Fruit fly (Drosophila melanogaster) whole organism, embryonic: ENCODE results near the gene CG33160.

Experiments used
- Abd-B ChIP-seq: fragments of 200-800 bp; sonication (Bioruptor generic); optimal IDR thresholded peaks from 2 replicates; lab custom pipeline; 2018; ENCODE audit warnings: missing biosample characterization, mild to moderate bottlenecking, missing genetic modification characterization, moderate library complexity
- Ada2b ChIP-seq: fragments of 200-800 bp; sonication (Bioruptor generic); IDR thresholded peaks from 2 replicates; pipeline ENCODE4 v1.3.6; 2022; ENCODE audit warnings: missing biosample characterization, missing genetic modification characterization
- BEAF-32 ChIP-seq: fragments of 200-800 bp; sonication (Bioruptor generic); optimal IDR thresholded peaks from 3 replicates; lab custom pipeline; 2017; ENCODE audit warnings: missing biosample characterization, missing genetic modification characterization, mild to moderate bottlenecking, moderate library complexity, missing genetic modification reagents
- CG10267 ChIP-seq: fragments of 200-800 bp; sonication (Bioruptor generic); optimal IDR thresholded peaks from 2 replicates; lab custom pipeline; 2018; ENCODE audit warnings: missing biosample characterization, mild to moderate bottlenecking, missing genetic modification characterization, moderate library complexity
- CG10654 ChIP-seq: fragments of 200-800 bp; sonication (Bioruptor generic); optimal IDR thresholded peaks from 2 replicates; lab custom pipeline; 2016; ENCODE audit warnings: missing biosample characterization, missing genetic modification characterization
- CG11085 ChIP-seq: fragments of 200-800 bp; sonication (Bioruptor generic); IDR thresholded peaks from 2 replicates; pipeline ENCODE4 v1.3.6; 2022; ENCODE audit warnings: missing biosample characterization, missing genetic modification characterization
- CG11093 ChIP-seq: fragments of 200-800 bp; sonication (Bioruptor generic); IDR thresholded peaks from 3 replicates; pipeline ENCODE4 v1.3.6; 2022; ENCODE audit warnings: missing biosample characterization, missing genetic modification characterization
- CG11696 ChIP-seq: fragments of 200-800 bp; sonication (Bioruptor generic); IDR thresholded peaks from 2 replicates; pipeline ENCODE4 v1.3.6; 2022; ENCODE audit warnings: missing biosample characterization, missing genetic modification characterization
- CG12155 ChIP-seq: fragments of 200-800 bp; sonication (Bioruptor generic); optimal IDR thresholded peaks from 3 replicates; lab custom pipeline; 2016; ENCODE audit warnings: missing biosample characterization, missing genetic modification characterization
- CG14710 ChIP-seq: fragments of 200-800 bp; sonication (Bioruptor generic); optimal IDR thresholded peaks from 3 replicates; lab custom pipeline; 2019; ENCODE audit warnings: missing biosample characterization, mild to moderate bottlenecking, missing genetic modification characterization, moderate library complexity
- CG1529 ChIP-seq: fragments of 200-800 bp; sonication (Bioruptor generic); optimal IDR thresholded peaks from 3 replicates; lab custom pipeline; 2018; ENCODE audit warnings: missing biosample characterization, missing genetic modification characterization
- CG17612 ChIP-seq: fragments of 200-800 bp; sonication (Bioruptor generic); IDR thresholded peaks from 2 replicates; pipeline ENCODE4 v1.3.6; 2022; ENCODE audit warnings: missing biosample characterization, missing genetic modification characterization
- CG17802 ChIP-seq: fragments of 200-800 bp; sonication (Bioruptor generic); optimal IDR thresholded peaks from 2 replicates; lab custom pipeline; 2018; ENCODE audit warnings: missing biosample characterization, mild to moderate bottlenecking, missing genetic modification characterization, moderate library complexity
- CG1792 ChIP-seq: fragments of 200-800 bp; sonication (Bioruptor generic); optimal IDR thresholded peaks from 2 replicates; lab custom pipeline; 2016; ENCODE audit warnings: missing biosample characterization, missing genetic modification characterization
- CG18599 ChIP-seq: fragments of 200-800 bp; sonication (Bioruptor generic); optimal IDR thresholded peaks from 3 replicates; lab custom pipeline; 2017; ENCODE audit warnings: missing biosample characterization, missing genetic modification characterization, mild to moderate bottlenecking, moderate library complexity, missing genetic modification reagents
- CG2120 ChIP-seq: fragments of 200-800 bp; sonication (Bioruptor generic); optimal IDR thresholded peaks from 3 replicates; lab custom pipeline; 2016; ENCODE audit warnings: missing biosample characterization, missing genetic modification characterization
- CG2129 ChIP-seq: fragments of 200-800 bp; sonication (Bioruptor generic); IDR thresholded peaks from 2 replicates; pipeline ENCODE4 v1.3.6; 2022; ENCODE audit warnings: missing biosample characterization, missing genetic modification characterization; ENCODE audit not compliant: partially characterized antibody
- CG2712 ChIP-seq: fragments of 200-800 bp; optimal IDR thresholded peaks from 3 replicates; lab custom pipeline; 2019; ENCODE audit warnings: missing biosample characterization, mild to moderate bottlenecking, missing genetic modification characterization, moderate library complexity
- CG30020 ChIP-seq: fragments of 200-800 bp; optimal IDR thresholded peaks from 2 replicates; lab custom pipeline; 2019; ENCODE audit warnings: missing biosample characterization, mild to moderate bottlenecking, missing genetic modification characterization, moderate library complexity
- CG5180 ChIP-seq: fragments of 200-800 bp; sonication (Bioruptor generic); optimal IDR thresholded peaks from 3 replicates; lab custom pipeline; 2017; ENCODE audit warnings: missing biosample characterization, missing genetic modification characterization, mild to moderate bottlenecking, moderate library complexity, missing genetic modification reagents
- CG5953 ChIP-seq: fragments of 200-800 bp; sonication (Bioruptor generic); IDR thresholded peaks from 2 replicates; pipeline ENCODE4 v1.3.6; 2022; ENCODE audit warnings: missing biosample characterization, missing genetic modification characterization
- CG7786 ChIP-seq: fragments of 200-800 bp; sonication (Bioruptor generic); optimal IDR thresholded peaks from 2 replicates; lab custom pipeline; 2016; ENCODE audit warnings: missing biosample characterization, missing genetic modification characterization
- CG8089 ChIP-seq: fragments of 200-800 bp; sonication (Bioruptor generic); optimal IDR thresholded peaks from 3 replicates; lab custom pipeline; 2016; ENCODE audit warnings: missing biosample characterization, missing genetic modification characterization
- CG8944 ChIP-seq: fragments of 200-800 bp; sonication (Bioruptor generic); optimal IDR thresholded peaks from 3 replicates; lab custom pipeline; 2016; ENCODE audit warnings: missing biosample characterization, missing genetic modification characterization
- CG9727 ChIP-seq: fragments of 200-800 bp; sonication (Bioruptor generic); optimal IDR thresholded peaks from 3 replicates; lab custom pipeline; 2017; ENCODE audit warnings: missing biosample characterization, mild to moderate bottlenecking, missing genetic modification characterization
- CG9932 ChIP-seq: fragments of 200-800 bp; sonication (Bioruptor generic); IDR thresholded peaks from 2 replicates; pipeline ENCODE4 v1.3.6; 2022; ENCODE audit warnings: missing biosample characterization, missing genetic modification characterization
- Dref ChIP-seq: fragments of 200-800 bp; sonication (Bioruptor generic); IDR thresholded peaks from 2 replicates; pipeline ENCODE4 v1.3.6; 2022; ENCODE audit warnings: missing biosample characterization, missing genetic modification characterization
- Hey ChIP-seq: fragments of 200-800 bp; sonication (Bioruptor generic); optimal IDR thresholded peaks from 3 replicates; lab custom pipeline; 2018; ENCODE audit warnings: missing biosample characterization, mild to moderate bottlenecking, missing genetic modification characterization
- HmgZ ChIP-seq: fragments of 200-800 bp; sonication (Bioruptor generic); optimal IDR thresholded peaks from 2 replicates; lab custom pipeline; 2018; ENCODE audit warnings: missing biosample characterization, mild to moderate bottlenecking, missing genetic modification characterization
- Hr3 ChIP-seq: fragments of 200-800 bp; sonication (Bioruptor generic); optimal IDR thresholded peaks from 3 replicates; lab custom pipeline; 2016; ENCODE audit warnings: missing biosample characterization, missing genetic modification characterization
- Myb ChIP-seq: fragments of 200-800 bp; sonication (Bioruptor generic); optimal IDR thresholded peaks from 2 replicates; lab custom pipeline; 2016; ENCODE audit warnings: missing biosample characterization, missing genetic modification characterization
- NFAT ChIP-seq: fragments of 200-800 bp; sonication (Bioruptor generic); IDR thresholded peaks from 2 replicates; pipeline ENCODE4 v1.3.6; 2022; ENCODE audit warnings: missing biosample characterization, missing genetic modification characterization
- Xrp1 ChIP-seq: fragments of 200-800 bp; sonication (Bioruptor generic); IDR thresholded peaks from 2 replicates; pipeline ENCODE4 v1.3.6; 2022; ENCODE audit warnings: missing biosample characterization, missing genetic modification characterization
- ab ChIP-seq: fragments of 200-800 bp; sonication (Bioruptor generic); optimal IDR thresholded peaks from 2 replicates; lab custom pipeline; 2016; ENCODE audit warnings: missing biosample characterization, missing genetic modification characterization
- btn ChIP-seq: fragments of 200-800 bp; sonication (Bioruptor generic); optimal IDR thresholded peaks from 2 replicates; lab custom pipeline; 2016; ENCODE audit warnings: missing biosample characterization, missing genetic modification characterization
- chinmo ChIP-seq: fragments of 200-800 bp; sonication (Bioruptor generic); IDR thresholded peaks from 4 replicates; pipeline ENCODE4 v1.3.6; 2022; ENCODE audit warnings: missing biosample characterization, missing genetic modification characterization; ENCODE audit not compliant: partially characterized antibody
- dati ChIP-seq: fragments of 200-800 bp; sonication (Bioruptor generic); IDR thresholded peaks from 2 replicates; pipeline ENCODE4 v1.3.6; 2022; ENCODE audit warnings: missing biosample characterization, missing genetic modification characterization
- fd102C ChIP-seq: fragments of 200-800 bp; sonication (Bioruptor generic); optimal IDR thresholded peaks from 2 replicates; lab custom pipeline; 2018; ENCODE audit warnings: missing biosample characterization, mild to moderate bottlenecking, missing genetic modification characterization, moderate library complexity
- fu2 ChIP-seq: fragments of 200-800 bp; sonication (Bioruptor generic); optimal IDR thresholded peaks from 2 replicates; lab custom pipeline; 2016; ENCODE audit warnings: missing biosample characterization, missing genetic modification characterization
- grn ChIP-seq: fragments of 200-800 bp; sonication (Bioruptor generic); optimal IDR thresholded peaks from 3 replicates; lab custom pipeline; 2017; ENCODE audit warnings: missing biosample characterization, missing genetic modification characterization
- hkb ChIP-seq, 2 experiments: fragments of 200-800 bp in 1 of 2; fragments of >200 bp in 1 of 2; sonication (Bioruptor generic) in 1 of 2; IDR thresholded peaks in 1 of 2; optimal IDR thresholded peaks in 1 of 2; 2 replicates each; pipeline versions ENCODE4 v1.3.6 to Lab custom; 2017 to 2022; ENCODE audit warnings: missing biosample characterization in 1 of 2, missing genetic modification characterization in 1 of 2
- klu ChIP-seq: fragments of 200-800 bp; sonication (Bioruptor generic); IDR thresholded peaks from 2 replicates; pipeline ENCODE4 v1.3.6; 2022; ENCODE audit warnings: missing biosample characterization, missing genetic modification characterization
- luna ChIP-seq: fragments of 200-800 bp; sonication (Bioruptor generic); optimal IDR thresholded peaks from 2 replicates; lab custom pipeline; 2016; ENCODE audit warnings: missing biosample characterization, missing genetic modification characterization
- row ChIP-seq: fragments of 200-800 bp; sonication (Bioruptor generic); IDR thresholded peaks from 3 replicates; pipeline ENCODE4 v1.3.6; 2022; ENCODE audit warnings: missing biosample characterization, missing genetic modification characterization
- sens ChIP-seq: fragments of 200-800 bp; sonication (Bioruptor generic); peaks from one replicate; lab custom pipeline; 2016; ENCODE audit warnings: missing biosample characterization, missing genetic modification characterization
- sima ChIP-seq: fragments of 200-800 bp; sonication (Bioruptor generic); optimal IDR thresholded peaks from 2 replicates; lab custom pipeline; 2016; ENCODE audit warnings: missing biosample characterization, missing genetic modification characterization
- sisA ChIP-seq: fragments of 200-800 bp; sonication (Bioruptor generic); IDR thresholded peaks from 2 replicates; pipeline ENCODE4 v1.3.6; 2022; ENCODE audit warnings: missing biosample characterization, missing genetic modification characterization
- sqz ChIP-seq: fragments of 200-800 bp; sonication (Bioruptor generic); optimal IDR thresholded peaks from 3 replicates; lab custom pipeline; 2018; ENCODE audit warnings: missing biosample characterization, mild to moderate bottlenecking, missing genetic modification characterization
- sug ChIP-seq: fragments of 200-800 bp; optimal IDR thresholded peaks from 2 replicates; lab custom pipeline; 2019; ENCODE audit warnings: missing biosample characterization, mild to moderate bottlenecking, missing genetic modification characterization, moderate library complexity
- tgo ChIP-seq: fragments of 200-800 bp; sonication (Bioruptor generic); IDR thresholded peaks from 3 replicates; pipeline ENCODE4 v1.3.6; 2022; ENCODE audit warnings: missing biosample characterization, missing genetic modification characterization

CG33160 gene

dm6 chr3L:3239033-3239752 lies 33.0 kb upstream of the CG33160 start, which contains the start of gene CG17746 (continued):
- TF ChIP-seq CG10654 (GFP tag; lab: Kevin White, UChicago) (peak; percentile 47), CG8089 (no peak), dati (GFP tag; lab: Robert Waterston, UW) (no peak), BEAF-32 (peak; percentile 48), ab (GFP tag; lab: Kevin White, UChicago) (no peak), fd102C (no peak), HmgZ (tag; lab: Kevin White, UChicago) (peak; percentile 81), sisA (peak; percentile 26; the same call in 1 of the 2 replicates), CG30020 (tag; lab: Kevin White, UChicago) (no peak), btn (GFP tag; lab: Kevin White, UChicago) (no peak), CG5180 (GFP tag; lab: Kevin White, UChicago) (no peak), sens (GFP tag; lab: Kevin White, UChicago) (no peak), Abd-B (GFP tag; lab: Kevin White, UChicago) (no peak), CG11696 (GFP tag; lab: Robert Waterston, UW) (no peak), Myb (GFP tag; lab: Kevin White, UChicago) (peak; percentile 79), CG14710 (tag; lab: Kevin White, UChicago) (peak; percentile 72), sima (GFP tag; lab: Kevin White, UChicago) (no peak), CG18599 (GFP tag; lab: Kevin White, UChicago) (no peak), CG7786 (GFP tag; lab: Kevin White, UChicago) (peak; percentile 27), klu (GFP tag; lab: Robert Waterston, UW) (no peak), CG2120 (peak; percentile 76), Ada2b (GFP tag; lab: Robert Waterston, UW) (no peak), CG11093 (no peak), luna (no peak), fu2 (peak; percentile 32), CG8944 (peak; percentile 50), CG1792 (GFP tag; lab: Kevin White, UChicago) (peak; percentile 16), Hr3 (GFP tag; lab: Kevin White, UChicago) (peak; percentile 41), CG11085 (GFP tag; lab: Robert Waterston, UW) (no peak), CG17802 (tag; lab: Kevin White, UChicago) (peak; percentile 50), CG9932 (GFP tag; lab: Robert Waterston, UW) (peak; percentile 74), Xrp1 (GFP tag; lab: Robert Waterston, UW) (peak; percentile 31; the same call in 1 of the 2 replicates), tgo (GFP tag; lab: Robert Waterston, UW) (no peak), Dref (GFP tag; lab: Robert Waterston, UW) (peak; percentile 45; the same call in 1 of the 2 replicates), CG2712 (peak; percentile 56), sqz (GFP tag; lab: Kevin White, UChicago) (peak; percentile 81), CG10267 (tag; lab: Kevin White, UChicago) (peak; percentile 98), sug (tag; lab: Kevin White, UChicago) (peak; percentile 23), CG9727 (no peak), CG1529 (no peak), NFAT (peak; percentile 55; the same call in 1 of the 2 replicates), chinmo (GFP tag; lab: Robert Waterston, UW) (0 out of 4 replicates have a peak, but pooled peaks have one; percentile 54), Hey (tag; lab: Kevin White, UChicago) (no peak), CG5953 (GFP tag; lab: Robert Waterston, UW) (no peak), row (GFP tag; lab: Robert Waterston, UW) (no peak), CG12155 (GFP tag; lab: Kevin White, UChicago) (peak; percentile 42), CG2129 (GFP tag; lab: Robert Waterston, UW) (no peak), CG17612 (GFP tag; lab: Robert Waterston, UW) (no peak), grn (GFP tag; lab: Kevin White, UChicago) (no peak), hkb (optimal IDR thresholded peaks at IDR 0.05; lab: Kevin White, UChicago) (peak; percentile 84), hkb (GFP tag; IDR thresholded peaks at IDR 0.05; lab: Robert Waterston, UW) (no peak)
